Worm (Caenorhabditis elegans) whole organism, L1 larva: ENCODE measurements around the gene him-4.

ENCODE experiments used
- C04F5.9 ChIP-seq: sonication (generic microtip); optimal IDR thresholded peaks from 2 replicates; lab custom pipeline; 2016; ENCODE audit warnings: missing genetic modification characterization, missing compliant biosample characterization
- C16A3.4 ChIP-seq: fragments of 150-350 bp; optimal IDR thresholded peaks from 2 replicates; lab custom pipeline; 2014; ENCODE audit warnings: missing biosample characterization, missing genetic modification characterization
- C34B4.2 ChIP-seq: sonication (generic microtip); optimal IDR thresholded peaks from 2 replicates; lab custom pipeline; 2017; ENCODE audit warnings: mild to moderate bottlenecking, missing genetic modification characterization, missing compliant biosample characterization
- Y116A8C.19 ChIP-seq: sonication (generic microtip); optimal IDR thresholded peaks from 2 replicates; lab custom pipeline; 2016; ENCODE audit warnings: missing compliant biosample characterization, missing genetic modification characterization, borderline replicate concordance
- alr-1 ChIP-seq: fragments of 200-800 bp; sonication (Bioruptor generic); optimal IDR thresholded peaks from 2 replicates; lab custom pipeline; 2018; ENCODE audit warnings: borderline replicate concordance, mild to moderate bottlenecking, missing genetic modification characterization, missing compliant biosample characterization
- aly-2 ChIP-seq: fragments of 150-350 bp; optimal IDR thresholded peaks from 2 replicates; lab custom pipeline; 2014; ENCODE audit warnings: missing biosample characterization, missing genetic modification characterization
- blmp-1 ChIP-seq: fragments of 150-350 bp; optimal IDR thresholded peaks from 2 replicates; lab custom pipeline; 2014; ENCODE audit warnings: missing biosample characterization, missing genetic modification characterization
- ceh-82 ChIP-seq, 3 experiments: fragments of 150-350 bp in 1 of 3; sonication (generic microtip) in 2 of 3; optimal IDR thresholded peaks; 2 replicates each; lab custom pipeline; 2014 to 2017; ENCODE audit warnings: missing biosample characterization in 3 of 3, missing genetic modification characterization in 3 of 3
- dsc-1 ChIP-seq: sonication (generic microtip); optimal IDR thresholded peaks from 2 replicates; lab custom pipeline; 2016; ENCODE audit warnings: mild to moderate bottlenecking, missing genetic modification characterization, missing compliant biosample characterization
- efl-3 ChIP-seq: fragments of 200-800 bp; sonication (Bioruptor generic); optimal IDR thresholded peaks from 2 replicates; lab custom pipeline; 2018; ENCODE audit warnings: mild to moderate bottlenecking, missing genetic modification characterization, missing compliant biosample characterization
- elt-3 ChIP-seq, 6 experiments: fragments of 150-350 bp in 1 of 6; sonication (generic microtip); optimal IDR thresholded peaks; 2 replicates each; lab custom pipeline; 2017 to 2018; ENCODE audit warnings: missing biosample characterization in 6 of 6, missing genetic modification characterization in 6 of 6, inconsistent platforms in 1 of 6
- ets-5 ChIP-seq: fragments of 200-800 bp; sonication (Bioruptor generic); IDR thresholded peaks from 2 replicates; pipeline ENCODE4 v1.3.6; 2022; ENCODE audit warnings: missing genetic modification characterization, missing compliant biosample characterization
- fkh-10 ChIP-seq: sonication (generic microtip); optimal IDR thresholded peaks from 2 replicates; lab custom pipeline; 2017; ENCODE audit warnings: missing biosample characterization, missing genetic modification reagents, missing genetic modification characterization
- fkh-4 ChIP-seq: sonication (generic microtip); optimal IDR thresholded peaks from 2 replicates; lab custom pipeline; 2016; ENCODE audit warnings: missing compliant biosample characterization, missing genetic modification characterization, borderline replicate concordance
- hlh-4 ChIP-seq: sonication (generic microtip); optimal IDR thresholded peaks from 2 replicates; lab custom pipeline; 2016; ENCODE audit warnings: mild to moderate bottlenecking, missing genetic modification characterization, missing compliant biosample characterization
- hpl-2 ChIP-seq: fragments of 150-350 bp; optimal IDR thresholded peaks from 2 replicates; lab custom pipeline; 2014; ENCODE audit warnings: missing biosample characterization, missing genetic modification reagents, missing genetic modification characterization
- isw-1 ChIP-seq: fragments of 200-800 bp; sonication (Bioruptor generic); IDR thresholded peaks from 2 replicates; pipeline ENCODE4 v1.3.6; 2022; ENCODE audit warnings: missing genetic modification characterization, missing compliant biosample characterization
- jun-1 ChIP-seq: fragments of 150-350 bp; optimal IDR thresholded peaks from 2 replicates; lab custom pipeline; 2014; ENCODE audit warnings: missing biosample characterization, missing genetic modification reagents, missing genetic modification characterization
- lin-14 ChIP-seq: fragments of 200-800 bp; sonication (Bioruptor generic); optimal IDR thresholded peaks from 2 replicates; lab custom pipeline; 2018; ENCODE audit warnings: mild to moderate bottlenecking, missing genetic modification characterization, moderate library complexity, missing compliant biosample characterization
- lin-15B ChIP-seq: fragments of 150-350 bp; sonication (generic microtip); optimal IDR thresholded peaks from 3 replicates; lab custom pipeline; 2014; ENCODE audit warnings: missing biosample characterization, missing genetic modification characterization
- lin-39 ChIP-seq: fragments of 150-350 bp; optimal IDR thresholded peaks from 2 replicates; lab custom pipeline; 2014; ENCODE audit warnings: missing biosample characterization, missing genetic modification reagents, missing genetic modification characterization
- lir-3 ChIP-seq: sonication (generic microtip); optimal IDR thresholded peaks from 2 replicates; lab custom pipeline; 2016; ENCODE audit warnings: mild to moderate bottlenecking, missing genetic modification characterization, moderate library complexity, missing compliant biosample characterization; ENCODE audit not compliant: poor library complexity
- mdl-1 ChIP-seq, 2 experiments: fragments of 150-350 bp; optimal IDR thresholded peaks; 2 replicates each; lab custom pipeline; 2014 to 2017; ENCODE audit warnings: missing biosample characterization in 2 of 2, missing genetic modification characterization in 2 of 2, inconsistent platforms in 1 of 2
- mef-2 ChIP-seq: fragments of 150-350 bp; optimal IDR thresholded peaks from 2 replicates; lab custom pipeline; 2014; ENCODE audit warnings: missing biosample characterization, missing genetic modification characterization
- mep-1 ChIP-seq: fragments of 150-350 bp; optimal IDR thresholded peaks from 2 replicates; lab custom pipeline; 2014; ENCODE audit warnings: missing biosample characterization, missing genetic modification characterization
- nhr-11 ChIP-seq: fragments of 150-350 bp; optimal IDR thresholded peaks from 2 replicates; lab custom pipeline; 2014; ENCODE audit warnings: missing biosample characterization, missing genetic modification characterization
- nhr-19 ChIP-seq: fragments of 200-800 bp; sonication (Bioruptor generic); conservative IDR thresholded peaks from 2 replicates; pipeline ENCODE4 v1.3.6; 2022; ENCODE audit warnings: missing genetic modification characterization, missing compliant biosample characterization
- nhr-71 ChIP-seq: sonication (generic microtip); optimal IDR thresholded peaks from 2 replicates; lab custom pipeline; 2016; ENCODE audit warnings: mild to moderate bottlenecking, missing genetic modification characterization, moderate library complexity, missing compliant biosample characterization
- nhr-84 ChIP-seq: sonication (generic microtip); optimal IDR thresholded peaks from 2 replicates; lab custom pipeline; 2017; ENCODE audit warnings: missing biosample characterization, missing genetic modification characterization
- nhr-85 ChIP-seq: sonication (generic microtip); peaks from one replicate; lab custom pipeline; 2016; ENCODE audit warnings: missing genetic modification characterization, inconsistent platforms, missing compliant biosample characterization
- pax-3 ChIP-seq: fragments of 200-800 bp; sonication (Bioruptor generic); optimal IDR thresholded peaks from 2 replicates; lab custom pipeline; 2018; ENCODE audit warnings: mild to moderate bottlenecking, missing genetic modification characterization, moderate library complexity, missing compliant biosample characterization
- pqm-1 ChIP-seq: sonication (generic microtip); optimal IDR thresholded peaks from 3 replicates; lab custom pipeline; 2017; ENCODE audit warnings: missing biosample characterization, missing genetic modification characterization
- rnt-1 ChIP-seq: sonication (generic microtip); optimal IDR thresholded peaks from 2 replicates; lab custom pipeline; 2016; ENCODE audit warnings: mild to moderate bottlenecking, missing genetic modification characterization, moderate library complexity, missing compliant biosample characterization
- skn-1 ChIP-seq: fragments of 150-350 bp; optimal IDR thresholded peaks from 2 replicates; lab custom pipeline; 2014; ENCODE audit warnings: missing biosample characterization, missing genetic modification characterization
- snu-23 ChIP-seq: sonication (generic microtip); optimal IDR thresholded peaks from 2 replicates; lab custom pipeline; 2016; ENCODE audit warnings: missing genetic modification characterization, missing compliant biosample characterization
- sox-4 ChIP-seq: sonication (generic microtip); optimal IDR thresholded peaks from 2 replicates; lab custom pipeline; 2016; ENCODE audit warnings: missing genetic modification characterization, missing compliant biosample characterization
- swsn-7 ChIP-seq: sonication (generic microtip); optimal IDR thresholded peaks from 2 replicates; lab custom pipeline; 2016; ENCODE audit warnings: missing genetic modification characterization, missing compliant biosample characterization
- tbx-2 ChIP-seq: sonication (generic microtip); optimal IDR thresholded peaks from 2 replicates; lab custom pipeline; 2016; ENCODE audit warnings: missing genetic modification characterization, missing compliant biosample characterization
- tlp-1 ChIP-seq: fragments of 150-350 bp; optimal IDR thresholded peaks from 2 replicates; lab custom pipeline; 2014; ENCODE audit warnings: missing biosample characterization, missing genetic modification characterization
- unc-130 ChIP-seq: fragments of 150-350 bp; optimal IDR thresholded peaks from 2 replicates; lab custom pipeline; 2017; ENCODE audit warnings: missing biosample characterization, missing genetic modification characterization, inconsistent platforms
- unc-30 ChIP-seq: sonication (generic microtip); optimal IDR thresholded peaks from 2 replicates; lab custom pipeline; 2017; ENCODE audit warnings: missing biosample characterization, missing genetic modification characterization
- unc-98 ChIP-seq: fragments of 200-800 bp; sonication (Bioruptor generic); IDR thresholded peaks from 2 replicates; pipeline ENCODE4 v1.3.6; 2022; ENCODE audit warnings: missing genetic modification characterization, missing compliant biosample characterization
- ztf-11 ChIP-seq, 2 experiments: sonication (generic microtip); optimal IDR thresholded peaks; 2 replicates each; lab custom pipeline; 2016 to 2017; ENCODE audit warnings: missing genetic modification characterization in 2 of 2, missing biosample characterization in 1 of 2, missing compliant biosample characterization in 1 of 2

Gene him-4

ce11 chrX:9774323-9774722, 57.0 kb downstream of the him-4 start, which contains the start of gene T09B9.4 (continued):
- TF ChIP-seq C16A3.4 (tag; lab: Kevin White, UChicago) (no peak), isw-1 (no peak), efl-3 (GFP tag; lab: Kevin White, UChicago) (no peak), alr-1 (tag; lab: Kevin White, UChicago) (no peak), lir-3 (tag; lab: Kevin White, UChicago) (no peak), ztf-11 (tag; optimal IDR thresholded peaks at IDR 0.05; lab: Kevin White, UChicago) (no peak), unc-98 (GFP tag; lab: Robert Waterston, UW) (no peak), snu-23 (GFP tag; lab: Kevin White, UChicago) (no peak), unc-30 (tag; lab: Kevin White, UChicago) (no peak), tbx-2 (tag; lab: Kevin White, UChicago) (no peak), fkh-10 (GFP tag; lab: Kevin White, UChicago) (no peak), elt-3 (tag; optimal IDR thresholded peaks at IDR 0.05; lab: Kevin White, UChicago) (no peak), nhr-11 (tag; lab: Kevin White, UChicago) (no peak), Y116A8C.19 (tag; lab: Kevin White, UChicago) (no peak), nhr-84 (no peak), pqm-1 (tag; lab: Kevin White, UChicago) (no peak), mef-2 (tag; lab: Kevin White, UChicago) (no peak), C04F5.9 (no peak), swsn-7 (tag; lab: Kevin White, UChicago) (peak; percentile 9), jun-1 (tag; lab: Kevin White, UChicago) (no peak), mdl-1 (tag; optimal IDR thresholded peaks at IDR 0.05; lab: Kevin White, UChicago) (peak in 1 of 2 experiments; percentile 32), hpl-2 (GFP tag; lab: Kevin White, UChicago) (no peak), rnt-1 (peak; percentile 37), nhr-85 (tag; lab: Kevin White, UChicago) (no peak), nhr-71 (tag; lab: Kevin White, UChicago) (no peak), tlp-1 (tag; lab: Kevin White, UChicago) (no peak), lin-15B (tag; lab: Kevin White, UChicago) (peak; percentile 7), pax-3 (no peak), unc-130 (no peak), fkh-4 (tag; lab: Kevin White, UChicago) (no peak), blmp-1 (tag; lab: Kevin White, UChicago) (peak; percentile 21), lin-39 (tag; lab: Kevin White, UChicago) (no peak), skn-1 (peak; percentile 12), lin-14 (GFP tag; lab: Kevin White, UChicago) (peak; percentile 92), sox-4 (tag; lab: Kevin White, UChicago) (no peak), dsc-1 (no peak), nhr-19 (GFP tag; lab: Robert Waterston, UW) (no peak), hlh-4 (tag; lab: Kevin White, UChicago) (no peak), aly-2 (tag; lab: Kevin White, UChicago) (no peak), C34B4.2 (no peak), ceh-82 (tag; optimal IDR thresholded peaks at IDR 0.05; lab: Kevin White, UChicago) (peak in 1 of 3 experiments; percentile 39)

- TF ChIP-seq ets-5 (GFP tag; lab: Robert Waterston, UW) (no peak), sox-4 (tag; lab: Kevin White, UChicago) (no peak), snu-23 (GFP tag; lab: Kevin White, UChicago) (no peak), mep-1 (tag; lab: Kevin White, UChicago) (no peak)
Observed at ce11 chrX:9777481-9777880, 60.1 kb downstream of the him-4 start, which contains the start of gene T09B9.5. Gene T09B9.5, plus strand, starts transcription at chrX:9777781.
